Fruit fly (Drosophila melanogaster) whole organism, adult: ENCODE measurements around the gene FucT6.

ENCODE experiments used
- CG11617 ChIP-seq: fragments of 200-800 bp; sonication (Bioruptor generic); optimal IDR thresholded peaks from 2 replicates; lab custom pipeline; 2017; ENCODE audit warnings: mild to moderate bottlenecking, missing biosample characterization, missing genetic modification reagents, missing genetic modification characterization
- CG12768 ChIP-seq: fragments of 200-800 bp; sonication (Bioruptor generic); optimal IDR thresholded peaks from 2 replicates; lab custom pipeline; 2017; ENCODE audit warnings: missing biosample characterization, missing genetic modification characterization, mild to moderate bottlenecking, moderate library complexity, missing genetic modification reagents
- CG14711 ChIP-seq: fragments of 200-800 bp; sonication (Bioruptor generic); optimal IDR thresholded peaks from 2 replicates; lab custom pipeline; 2018; ENCODE audit warnings: missing biosample characterization, mild to moderate bottlenecking, missing genetic modification characterization, moderate library complexity
- CG1620 ChIP-seq: fragments of 200-800 bp; sonication (Bioruptor generic); optimal IDR thresholded peaks from 2 replicates; lab custom pipeline; 2016; ENCODE audit warnings: missing biosample characterization, missing genetic modification characterization
- CG33017 ChIP-seq: fragments of 200-800 bp; sonication (Bioruptor generic); optimal IDR thresholded peaks from 2 replicates; lab custom pipeline; 2018; ENCODE audit warnings: missing biosample characterization, mild to moderate bottlenecking, missing genetic modification characterization, moderate library complexity
- CG5204 ChIP-seq: fragments of 200-800 bp; sonication (Bioruptor generic); optimal IDR thresholded peaks from 2 replicates; lab custom pipeline; 2016; ENCODE audit warnings: missing biosample characterization, missing genetic modification characterization
- CG7045 ChIP-seq: fragments of 200-800 bp; sonication (Bioruptor generic); optimal IDR thresholded peaks from 2 replicates; lab custom pipeline; 2017; ENCODE audit warnings: missing biosample characterization, mild to moderate bottlenecking, missing genetic modification characterization
- CG7101 ChIP-seq: fragments of 200-800 bp; sonication (Bioruptor generic); optimal IDR thresholded peaks from 2 replicates; lab custom pipeline; 2018; ENCODE audit warnings: missing biosample characterization, mild to moderate bottlenecking, missing genetic modification characterization, moderate library complexity
- Clk ChIP-seq: fragments of 200-800 bp; sonication (Bioruptor generic); optimal IDR thresholded peaks from 2 replicates; lab custom pipeline; 2017; ENCODE audit warnings: missing biosample characterization, missing genetic modification characterization
- Crg-1 ChIP-seq: fragments of 200-800 bp; sonication (Bioruptor generic); optimal IDR thresholded peaks from 2 replicates; lab custom pipeline; 2016; ENCODE audit warnings: missing biosample characterization, missing genetic modification characterization
- Hr96 ChIP-seq: fragments of 200-800 bp; sonication (Bioruptor generic); optimal IDR thresholded peaks from 2 replicates; lab custom pipeline; 2016; ENCODE audit warnings: missing biosample characterization, missing genetic modification characterization
- Mnt ChIP-seq: fragments of 200-800 bp; sonication (Bioruptor generic); optimal IDR thresholded peaks from 2 replicates; lab custom pipeline; 2016; ENCODE audit warnings: missing biosample characterization, mild to moderate bottlenecking, missing genetic modification characterization
- bab1 ChIP-seq: fragments of 200-800 bp; sonication (Bioruptor generic); optimal IDR thresholded peaks from 3 replicates; lab custom pipeline; 2019; ENCODE audit warnings: missing biosample characterization, mild to moderate bottlenecking, missing genetic modification characterization, moderate library complexity
- cic ChIP-seq: fragments of 200-800 bp; sonication (Bioruptor generic); optimal IDR thresholded peaks from 2 replicates; lab custom pipeline; 2017; ENCODE audit warnings: missing biosample characterization, mild to moderate bottlenecking, missing genetic modification characterization, moderate library complexity
- cnc ChIP-seq, 2 experiments: fragments of >200 bp; optimal IDR thresholded peaks; 2 replicates each; lab custom pipeline; 2017
- kay ChIP-seq: fragments of 200-800 bp; sonication (Bioruptor generic); peaks from one replicate; lab custom pipeline; 2016; ENCODE audit warnings: missing biosample characterization, missing genetic modification characterization, borderline replicate concordance
- ovo ChIP-seq: fragments of 200-800 bp; sonication (Bioruptor generic); optimal IDR thresholded peaks from 2 replicates; lab custom pipeline; 2016; ENCODE audit warnings: missing biosample characterization, missing genetic modification characterization
- pad ChIP-seq: fragments of 200-800 bp; sonication (Bioruptor generic); optimal IDR thresholded peaks from 3 replicates; lab custom pipeline; 2017; ENCODE audit warnings: missing biosample characterization, missing genetic modification characterization, mild to moderate bottlenecking, moderate library complexity, missing genetic modification reagents
- tj ChIP-seq: fragments of 200-800 bp; sonication (Bioruptor generic); optimal IDR thresholded peaks from 3 replicates; lab custom pipeline; 2017; ENCODE audit warnings: missing biosample characterization, mild to moderate bottlenecking, missing genetic modification characterization, moderate library complexity
- toe ChIP-seq: fragments of 200-800 bp; sonication (Bioruptor generic); optimal IDR thresholded peaks from 2 replicates; lab custom pipeline; 2016; ENCODE audit warnings: missing biosample characterization, missing genetic modification characterization

The FucT6 gene

DNA sequence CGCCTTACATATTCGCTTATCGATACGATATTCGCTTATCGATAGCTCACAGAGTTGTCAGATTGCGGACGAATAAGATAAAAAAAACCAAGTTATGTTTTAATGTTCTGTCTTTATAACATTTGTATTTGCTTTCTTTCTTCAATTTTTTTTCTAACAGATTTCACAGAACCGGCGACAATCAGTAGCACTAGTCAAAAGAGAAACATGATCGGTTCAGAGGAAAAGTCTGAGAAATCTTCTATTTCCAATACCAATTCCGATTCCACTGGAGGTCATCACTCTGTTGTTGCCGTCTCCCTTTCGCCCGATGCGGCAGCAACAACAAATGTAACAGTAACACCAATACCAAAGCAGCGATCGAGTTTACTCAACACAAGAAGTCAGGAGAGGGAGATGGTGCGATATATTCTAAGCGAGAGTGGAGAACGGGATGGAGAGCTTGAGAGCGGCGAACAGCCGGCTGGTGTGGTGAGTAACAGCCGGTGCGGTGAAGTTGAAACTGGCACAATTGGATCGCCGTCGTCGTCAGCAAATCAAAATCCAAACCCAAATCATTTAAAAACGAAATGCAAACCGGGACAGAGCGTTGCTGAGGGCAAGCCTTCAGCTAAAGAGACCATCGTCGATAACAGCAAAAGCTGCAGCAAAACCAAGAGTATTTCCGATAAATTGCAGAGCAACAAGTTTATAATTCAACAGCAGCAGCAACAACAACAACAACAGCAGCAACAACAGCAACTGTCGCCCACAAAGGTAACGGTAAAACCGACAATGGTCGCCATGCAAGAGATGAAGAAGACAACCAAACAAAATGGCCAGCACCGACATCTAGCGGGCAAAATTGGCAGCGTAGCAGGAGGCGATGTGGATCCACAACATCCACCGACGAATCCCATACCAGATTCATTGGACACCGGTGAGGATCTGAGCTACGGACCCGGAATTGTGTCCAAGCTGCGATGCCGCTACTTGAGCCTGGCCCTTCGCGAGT, 27.9 kb downstream of the FucT6 start:
- peak; percentile 70 for TF ChIP-seq CG7101 (tag; lab: Kevin White, UChicago)
- TF ChIP-seq cnc (optimal IDR thresholded peaks at IDR 0.05; lab: Kevin White, UChicago), result no peak
- TF ChIP-seq pad (GFP tag; lab: Kevin White, UChicago), result peak; percentile 97
- TF ChIP-seq cic, result peak; percentile 11
- no peak for TF ChIP-seq CG5204 (GFP tag; lab: Kevin White, UChicago)
- TF ChIP-seq CG12768, result peak; percentile 18
- TF ChIP-seq tj (GFP tag; lab: Kevin White, UChicago), result peak; percentile 72
- TF ChIP-seq Hr96 (GFP tag; lab: Kevin White, UChicago), result peak; percentile 71
- peak; percentile 69 for TF ChIP-seq Mnt (GFP tag; lab: Kevin White, UChicago)
- TF ChIP-seq CG14711 (tag; lab: Kevin White, UChicago), result peak; percentile 95
- peak; percentile 54 for TF ChIP-seq CG1620 (GFP tag; lab: Kevin White, UChicago)
- TF ChIP-seq Clk (GFP tag; lab: Kevin White, UChicago), result no peak
- TF ChIP-seq CG11617 (GFP tag; lab: Kevin White, UChicago), result peak; percentile 49
- TF ChIP-seq toe (GFP tag; lab: Kevin White, UChicago), result peak; percentile 35
- peak; percentile 90 for TF ChIP-seq ovo (GFP tag; lab: Kevin White, UChicago)
- TF ChIP-seq Crg-1 (GFP tag; lab: Kevin White, UChicago), result peak; percentile 53
- no peak for TF ChIP-seq kay
- TF ChIP-seq bab1 (GFP tag; lab: Kevin White, UChicago), result peak; percentile 76
- no peak for TF ChIP-seq CG33017 (tag; lab: Kevin White, UChicago)
- no peak for TF ChIP-seq CG7045 (GFP tag; lab: Kevin White, UChicago)

DNA sequence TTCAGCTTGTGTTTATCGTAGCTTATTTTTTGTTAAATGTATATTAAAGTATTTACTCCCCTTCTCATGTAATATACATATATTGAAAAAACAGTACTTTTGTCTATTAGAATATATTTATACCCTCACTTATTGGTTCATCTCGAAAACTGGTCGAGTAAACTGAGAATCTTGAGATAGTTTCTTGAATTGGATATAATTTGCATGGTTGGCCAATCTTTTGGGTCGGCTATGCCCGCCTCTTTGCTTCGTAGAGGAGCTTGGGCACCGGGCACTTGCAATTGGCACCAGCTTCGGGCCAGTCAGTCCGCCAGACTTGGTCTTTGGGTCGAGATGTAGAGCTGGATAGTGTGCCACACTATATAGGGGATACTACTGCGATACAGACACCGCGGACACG, 29.3 kb downstream of the FucT6 start:
- TF ChIP-seq bab1 (GFP tag; lab: Kevin White, UChicago), result peak; percentile 74
- TF ChIP-seq Hr96 (GFP tag; lab: Kevin White, UChicago), result no peak
- TF ChIP-seq toe (GFP tag; lab: Kevin White, UChicago), result no peak
- TF ChIP-seq CG14711 (tag; lab: Kevin White, UChicago), result peak; percentile 9
- no peak for TF ChIP-seq kay
- TF ChIP-seq tj (GFP tag; lab: Kevin White, UChicago), result peak; percentile 59

DNA sequence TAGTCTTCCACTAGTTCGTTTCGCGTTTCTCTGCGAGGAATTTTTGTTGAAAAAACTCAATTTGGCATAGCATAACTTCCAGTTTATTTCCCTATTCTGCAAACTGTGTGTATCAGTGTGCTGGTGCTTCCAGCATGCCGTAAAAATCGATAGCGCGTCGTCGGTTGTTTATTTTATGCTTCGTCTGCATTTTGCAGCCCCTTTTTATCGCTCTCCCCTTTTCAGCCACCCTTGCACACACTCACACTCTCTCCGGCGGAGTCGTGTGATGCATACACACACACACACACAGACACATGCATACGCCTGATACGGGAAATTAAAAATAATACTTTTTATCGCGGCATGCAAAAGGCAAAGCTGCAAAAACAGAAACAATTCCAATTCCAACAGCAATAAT, 30.3 kb downstream of the FucT6 start:
- TF ChIP-seq tj (GFP tag; lab: Kevin White, UChicago) (peak; percentile 98), Hr96 (GFP tag; lab: Kevin White, UChicago) (no peak), toe (GFP tag; lab: Kevin White, UChicago) (no peak), cic (peak; percentile 15), Mnt (GFP tag; lab: Kevin White, UChicago) (peak; percentile 15), Crg-1 (GFP tag; lab: Kevin White, UChicago) (peak; percentile 1), CG33017 (tag; lab: Kevin White, UChicago) (no peak), pad (GFP tag; lab: Kevin White, UChicago) (peak; percentile 95)

DNA sequence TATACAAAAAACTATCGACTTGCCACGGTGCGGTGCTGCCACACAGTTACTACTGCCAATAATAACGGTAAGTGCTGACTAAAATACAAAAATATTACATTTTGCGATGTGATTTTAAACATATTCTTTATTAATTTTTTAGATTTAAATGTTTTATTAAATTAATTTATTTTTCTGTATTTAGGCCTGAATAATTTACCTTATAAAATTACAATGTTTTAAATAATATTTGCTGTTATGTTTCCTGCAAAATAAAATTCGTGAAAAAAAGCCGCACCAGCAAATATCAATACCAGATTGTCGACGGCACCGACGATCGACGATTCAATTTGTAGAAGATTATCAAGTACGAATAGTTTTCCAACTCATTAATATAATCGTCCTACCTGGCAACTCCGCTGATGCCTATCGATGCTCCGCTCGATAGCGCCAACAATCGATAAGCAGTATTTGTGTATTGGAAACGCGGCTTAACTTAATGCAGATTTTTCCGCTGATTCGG, 31.2 kb downstream of the FucT6 start, which contains the start of the genes Vlet and bif:
Gene Vlet (minus strand): TSS at position 51 of the 502 bp plus-strand sequence.
Gene bif (plus strand): TSS at position 432 of the 502 bp plus-strand sequence.
- TF ChIP-seq CG7045 (GFP tag; lab: Kevin White, UChicago), result peak; percentile 40
- TF ChIP-seq tj (GFP tag; lab: Kevin White, UChicago), result peak; percentile 12
- TF ChIP-seq CG33017 (tag; lab: Kevin White, UChicago), result no peak
- TF ChIP-seq CG7101 (tag; lab: Kevin White, UChicago), result peak; percentile 69
- TF ChIP-seq CG11617 (GFP tag; lab: Kevin White, UChicago), result peak; percentile 82
- TF ChIP-seq bab1 (GFP tag; lab: Kevin White, UChicago), result peak; percentile 62
- TF ChIP-seq toe (GFP tag; lab: Kevin White, UChicago), result peak; percentile 52
- no peak for TF ChIP-seq CG12768
- no peak for TF ChIP-seq cic
- TF ChIP-seq Crg-1 (GFP tag; lab: Kevin White, UChicago), result peak; percentile 56
- peak; percentile 77 for TF ChIP-seq kay
- TF ChIP-seq Clk (GFP tag; lab: Kevin White, UChicago), result no peak
- TF ChIP-seq CG14711 (tag; lab: Kevin White, UChicago), result peak; percentile 75
- TF ChIP-seq pad (GFP tag; lab: Kevin White, UChicago), result no peak
- peak; percentile 73 for TF ChIP-seq CG1620 (GFP tag; lab: Kevin White, UChicago)
- TF ChIP-seq ovo (GFP tag; lab: Kevin White, UChicago), result peak; percentile 0
- TF ChIP-seq CG5204 (GFP tag; lab: Kevin White, UChicago), result peak; percentile 37
- peak; percentile 48 for TF ChIP-seq Mnt (GFP tag; lab: Kevin White, UChicago)
- TF ChIP-seq Hr96 (GFP tag; lab: Kevin White, UChicago), result peak; percentile 55
- no peak for TF ChIP-seq cnc (optimal IDR thresholded peaks at IDR 0.05; lab: Kevin White, UChicago)

DNA sequence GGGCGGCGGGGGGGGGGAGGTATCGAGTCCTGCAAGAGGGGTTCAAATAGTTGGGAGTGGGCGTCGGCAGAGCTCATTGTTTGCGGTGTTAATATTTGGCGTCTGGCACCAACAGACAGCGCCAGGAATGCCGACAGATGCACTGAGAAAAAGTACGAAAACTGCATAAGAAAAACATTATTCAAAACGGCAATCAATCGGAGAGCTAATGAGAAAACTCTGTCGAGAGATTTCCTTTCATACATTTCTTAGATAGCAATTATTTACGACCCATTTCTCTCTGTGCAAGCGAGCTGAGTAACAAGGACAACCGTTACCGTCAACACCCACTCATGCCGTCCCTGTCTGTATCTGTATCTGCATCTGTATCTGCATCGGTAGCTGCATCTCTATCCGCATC, 45.7 kb downstream of the FucT6 start:
- TF ChIP-seq ovo (GFP tag; lab: Kevin White, UChicago) (no peak), Clk (GFP tag; lab: Kevin White, UChicago) (no peak), cic (no peak), pad (GFP tag; lab: Kevin White, UChicago) (no peak), Crg-1 (GFP tag; lab: Kevin White, UChicago) (no peak), cnc (optimal IDR thresholded peaks at IDR 0.05; lab: Kevin White, UChicago) (no peak), CG7045 (GFP tag; lab: Kevin White, UChicago) (no peak)
